Fruit fly (Drosophila melanogaster) whole organism, embryonic: ENCODE results near the gene CG31365.

Source experiments
- Bgb ChIP-seq: fragments of 200-800 bp; sonication (Bioruptor generic); IDR thresholded peaks from 2 replicates; pipeline ENCODE4 v1.3.6; 2022; ENCODE audit warnings: missing biosample characterization, missing genetic modification characterization; ENCODE audit not compliant: partially characterized antibody
- CG14965 ChIP-seq: fragments of 200-800 bp; sonication (Bioruptor generic); optimal IDR thresholded peaks from 2 replicates; lab custom pipeline; 2016; ENCODE audit warnings: missing biosample characterization, missing genetic modification characterization, borderline replicate concordance
- CG17829 ChIP-seq: fragments of 200-800 bp; optimal IDR thresholded peaks from 2 replicates; lab custom pipeline; 2019; ENCODE audit warnings: missing biosample characterization, mild to moderate bottlenecking, missing genetic modification characterization, moderate library complexity
- CG3163 ChIP-seq: fragments of 200-800 bp; sonication (Bioruptor generic); optimal IDR thresholded peaks from 3 replicates; lab custom pipeline; 2016; ENCODE audit warnings: missing biosample characterization, missing genetic modification characterization
- CG9932 ChIP-seq: fragments of 200-800 bp; sonication (Bioruptor generic); IDR thresholded peaks from 2 replicates; pipeline ENCODE4 v1.3.6; 2022; ENCODE audit warnings: missing biosample characterization, missing genetic modification characterization
- bsh ChIP-seq, 2 experiments: fragments of 200-800 bp; sonication (Bioruptor generic); optimal IDR thresholded peaks; 2 replicates each; lab custom pipeline; 2017 to 2018; ENCODE audit warnings: mild to moderate bottlenecking in 2 of 2, missing biosample characterization in 2 of 2, missing genetic modification characterization in 2 of 2, moderate library complexity in 1 of 2
- dysf ChIP-seq: fragments of 200-800 bp; sonication (Bioruptor generic); IDR thresholded peaks from 3 replicates; pipeline ENCODE4 v1.3.6; 2022; ENCODE audit warnings: missing biosample characterization, missing genetic modification characterization
- gsb-n ChIP-seq: fragments of 200-800 bp; sonication (Bioruptor generic); optimal IDR thresholded peaks from 3 replicates; lab custom pipeline; 2018; ENCODE audit warnings: missing biosample characterization, mild to moderate bottlenecking, missing genetic modification characterization

DNA sequence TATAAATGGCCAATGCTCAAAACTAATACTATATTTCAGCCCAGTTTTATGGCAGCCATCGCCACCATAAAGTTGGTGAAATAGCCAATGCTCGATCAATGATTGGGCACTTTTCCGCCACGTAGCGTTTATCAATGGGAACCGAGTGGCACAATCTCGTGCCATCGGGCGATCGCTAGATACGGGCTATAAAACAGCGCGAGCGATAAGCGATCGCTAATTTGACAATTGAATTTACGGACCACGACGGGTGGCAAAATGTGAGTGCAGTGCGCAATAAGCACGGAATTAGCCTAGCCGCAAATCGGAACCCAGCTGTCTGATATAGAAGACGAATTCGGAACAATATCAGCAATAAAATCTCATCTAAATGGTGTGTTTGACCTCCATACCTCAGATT lies 14.1 kb upstream of the CG31365 start:
- TF ChIP-seq dysf (GFP tag; lab: Robert Waterston, UW) = no peak
- TF ChIP-seq CG9932 = no peak
- no peak for TF ChIP-seq bsh (GFP tag; optimal IDR thresholded peaks at IDR 0.05; lab: Kevin White, UChicago)
- TF ChIP-seq CG17829 = no peak
- TF ChIP-seq CG14965 = no peak
- TF ChIP-seq gsb-n (tag; lab: Kevin White, UChicago) = no peak
- TF ChIP-seq Bgb = no peak
- no peak for TF ChIP-seq CG3163 (GFP tag; lab: Kevin White, UChicago)
